Worm (Caenorhabditis elegans) whole organism, young adult: ENCODE data around the gene ptc-1.

Source experiments
- F23B12.7 ChIP-seq: sonication (generic microtip); optimal IDR thresholded peaks from 2 replicates; lab custom pipeline; 2017; ENCODE audit warnings: missing genetic modification characterization, mild to moderate bottlenecking, missing compliant biosample characterization, antibody characterized with exemption, moderate library complexity; ENCODE audit not compliant: insufficient read depth
- F55B11.4 ChIP-seq: sonication (generic microtip); optimal IDR thresholded peaks from 2 replicates; lab custom pipeline; 2016; ENCODE audit warnings: missing compliant biosample characterization, missing genetic modification characterization, borderline replicate concordance; ENCODE audit not compliant: insufficient read depth
- T07F8.4 ChIP-seq: sonication (generic microtip); optimal IDR thresholded peaks from 2 replicates; lab custom pipeline; 2016; ENCODE audit warnings: mild to moderate bottlenecking, missing genetic modification characterization, moderate library complexity, missing compliant biosample characterization
- Y67H2A.10 ChIP-seq: fragments of 200-800 bp; sonication (Bioruptor generic); conservative IDR thresholded peaks from 2 replicates; pipeline ENCODE4 v1.3.6; 2022; ENCODE audit warnings: missing genetic modification reagents, missing genetic modification characterization, missing compliant biosample characterization
- Y79H2A.3 ChIP-seq: fragments of 200-800 bp; sonication (Bioruptor generic); conservative IDR thresholded peaks from 2 replicates; pipeline ENCODE4 v1.3.6; 2022; ENCODE audit warnings: missing genetic modification reagents, missing genetic modification characterization, missing compliant biosample characterization
- athp-1 ChIP-seq: sonication (generic microtip); optimal IDR thresholded peaks from 2 replicates; lab custom pipeline; 2017; ENCODE audit warnings: mild to moderate bottlenecking, missing genetic modification characterization, missing compliant biosample characterization
- attf-5 ChIP-seq: fragments of 200-800 bp; sonication (Bioruptor generic); optimal IDR thresholded peaks from 2 replicates; lab custom pipeline; 2018; ENCODE audit warnings: mild to moderate bottlenecking, missing genetic modification characterization, missing compliant biosample characterization
- cebp-1 ChIP-seq, 2 experiments: fragments of 200-800 bp in 1 of 2; sonication (Bioruptor generic) in 1 of 2; sonication (generic microtip) in 1 of 2; IDR thresholded peaks in 1 of 2; optimal IDR thresholded peaks in 1 of 2; 2 replicates each; pipeline versions ENCODE4 v1.3.6 to Lab custom; 2017 to 2022; ENCODE audit warnings: missing compliant biosample characterization in 2 of 2, missing genetic modification characterization in 2 of 2, mild to moderate bottlenecking in 1 of 2, missing genetic modification reagents in 1 of 2, moderate library complexity in 1 of 2
- cebp-2 ChIP-seq: fragments of 200-800 bp; sonication (Bioruptor generic); IDR thresholded peaks from 2 replicates; pipeline ENCODE4 v1.3.6; 2022; ENCODE audit warnings: missing genetic modification characterization, missing compliant biosample characterization
- ceh-79 ChIP-seq: sonication (generic microtip); optimal IDR thresholded peaks from 2 replicates; lab custom pipeline; 2017; ENCODE audit warnings: mild to moderate bottlenecking, missing genetic modification characterization, missing compliant biosample characterization
- egl-18 ChIP-seq: fragments of 200-800 bp; sonication (Bioruptor generic); IDR thresholded peaks from 2 replicates; pipeline ENCODE4 v1.3.6; 2022; ENCODE audit warnings: missing genetic modification reagents, missing genetic modification characterization, missing compliant biosample characterization
- ekl-4 ChIP-seq: fragments of 200-800 bp; sonication (Bioruptor generic); IDR thresholded peaks from 2 replicates; pipeline ENCODE4 v1.3.6; 2022; ENCODE audit warnings: missing genetic modification reagents, missing genetic modification characterization, missing compliant biosample characterization
- fkh-3 ChIP-seq: sonication (generic microtip); optimal IDR thresholded peaks from 2 replicates; lab custom pipeline; 2016; ENCODE audit warnings: mild to moderate bottlenecking, missing genetic modification characterization, missing compliant biosample characterization
- him-1 ChIP-seq: sonication (generic microtip); optimal IDR thresholded peaks from 2 replicates; lab custom pipeline; 2016; ENCODE audit warnings: missing genotype, missing genetic modification reagents, missing genetic modification characterization, missing compliant biosample characterization
- hlh-12 ChIP-seq: sonication (generic microtip); optimal IDR thresholded peaks from 2 replicates; lab custom pipeline; 2016; ENCODE audit warnings: missing genetic modification characterization, missing compliant biosample characterization
- hlh-26 ChIP-seq: fragments of 200-800 bp; sonication (Bioruptor generic); conservative IDR thresholded peaks from 2 replicates; pipeline ENCODE4 v1.3.6; 2022; ENCODE audit warnings: missing genetic modification reagents, missing genetic modification characterization, missing compliant biosample characterization
- lag-1 ChIP-seq: fragments of 200-800 bp; sonication (Bioruptor generic); IDR thresholded peaks from 2 replicates; pipeline ENCODE4 v1.3.6; 2022; ENCODE audit warnings: missing genetic modification reagents, missing genetic modification characterization, missing compliant biosample characterization
- lin-35 ChIP-seq, 3 experiments: fragments of 150-350 bp in 2 of 3; sonication (generic microtip) in 1 of 3; optimal IDR thresholded peaks; 2 replicates each; lab custom pipeline; 2014 to 2018; ENCODE audit warnings: missing biosample characterization in 3 of 3, missing genetic modification characterization in 3 of 3, missing genetic modification reagents in 3 of 3
- lsl-1 ChIP-seq: fragments of 200-800 bp; sonication (Bioruptor generic); optimal IDR thresholded peaks from 2 replicates; lab custom pipeline; 2018; ENCODE audit warnings: mild to moderate bottlenecking, missing genetic modification characterization, moderate library complexity, missing compliant biosample characterization
- madf-3 ChIP-seq: fragments of 200-800 bp; sonication (Bioruptor generic); IDR thresholded peaks from 2 replicates; pipeline ENCODE4 v1.3.6; 2022; ENCODE audit warnings: missing genetic modification reagents, missing genetic modification characterization, missing compliant biosample characterization
- madf-6 ChIP-seq: fragments of 200-800 bp; sonication (Bioruptor generic); IDR thresholded peaks from 2 replicates; pipeline ENCODE4 v1.3.6; 2022; ENCODE audit warnings: missing genetic modification reagents, missing genetic modification characterization, missing compliant biosample characterization
- mcd-1 ChIP-seq: fragments of 200-800 bp; sonication (Bioruptor generic); IDR thresholded peaks from 2 replicates; pipeline ENCODE4 v1.3.6; 2022; ENCODE audit warnings: missing genetic modification reagents, missing genetic modification characterization, missing compliant biosample characterization
- mel-28 ChIP-seq: sonication (generic microtip); optimal IDR thresholded peaks from 2 replicates; lab custom pipeline; 2016; ENCODE audit warnings: borderline replicate concordance, mild to moderate bottlenecking, missing genetic modification characterization, missing compliant biosample characterization
- nfya-2 ChIP-seq: fragments of 200-800 bp; sonication (Bioruptor generic); IDR thresholded peaks from 2 replicates; pipeline ENCODE4 v1.3.6; 2022; ENCODE audit warnings: missing genetic modification reagents, missing genetic modification characterization, missing compliant biosample characterization
- repo-1 ChIP-seq: sonication (generic microtip); optimal IDR thresholded peaks from 2 replicates; lab custom pipeline; 2017; ENCODE audit warnings: mild to moderate bottlenecking, missing genetic modification characterization, missing compliant biosample characterization
- rpc-1 ChIP-seq, 2 experiments: fragments of 150-350 bp in 1 of 2; sonication (generic microtip) in 1 of 2; optimal IDR thresholded peaks; 2 replicates each; lab custom pipeline; 2014 to 2018; ENCODE audit warnings: missing biosample characterization in 1 of 2, missing genetic modification characterization in 1 of 2, missing genetic modification reagents in 1 of 2, missing genotype in 1 of 2
- sea-2 ChIP-seq: fragments of 200-800 bp; sonication (Bioruptor generic); IDR thresholded peaks from 2 replicates; pipeline ENCODE4 v1.3.6; 2022; ENCODE audit warnings: missing genetic modification characterization, missing compliant biosample characterization
- snpc-3.4 ChIP-seq: sonication (generic microtip); optimal IDR thresholded peaks from 2 replicates; lab custom pipeline; 2017; ENCODE audit warnings: missing genetic modification characterization, mild to moderate bottlenecking, missing compliant biosample characterization, antibody characterized with exemption, moderate library complexity, missing genotype, missing genetic modification reagents
- sptf-2 ChIP-seq: fragments of 200-800 bp; sonication (Bioruptor generic); optimal IDR thresholded peaks from 2 replicates; lab custom pipeline; 2018; ENCODE audit warnings: mild to moderate bottlenecking, missing genetic modification characterization, missing compliant biosample characterization
- tlf-1 ChIP-seq: fragments of 200-800 bp; sonication (Bioruptor generic); optimal IDR thresholded peaks from 2 replicates; lab custom pipeline; 2018; ENCODE audit warnings: mild to moderate bottlenecking, missing genetic modification characterization, missing compliant biosample characterization
- unc-62 ChIP-seq: fragments of 150-350 bp; optimal IDR thresholded peaks from 2 replicates; lab custom pipeline; 2014; ENCODE audit warnings: missing biosample characterization, missing genetic modification reagents, missing genetic modification characterization
- ztf-18 ChIP-seq: sonication (generic microtip); optimal IDR thresholded peaks from 2 replicates; lab custom pipeline; 2016; ENCODE audit warnings: missing genotype, mild to moderate bottlenecking, missing genetic modification characterization, missing compliant biosample characterization
- ztf-22 ChIP-seq: fragments of 200-800 bp; sonication (Bioruptor generic); optimal IDR thresholded peaks from 2 replicates; lab custom pipeline; 2018; ENCODE audit warnings: mild to moderate bottlenecking, missing genetic modification characterization, moderate library complexity, missing compliant biosample characterization
- ztf-25 ChIP-seq: fragments of 200-800 bp; sonication (Bioruptor generic); IDR thresholded peaks from 2 replicates; pipeline ENCODE4 v1.3.6; 2022; ENCODE audit warnings: missing genetic modification reagents, missing genetic modification characterization, missing compliant biosample characterization

Gene ptc-1

ce11 chrII:7928600-7928999, 35.6 kb downstream of the ptc-1 start, which contains the start of gene spv-1:
Gene spv-1 (minus strand): TSS chrII:7928700.
- TF ChIP-seq rpc-1 (optimal IDR thresholded peaks at IDR 0.05; lab: Kevin White, UChicago) (no peak), rpc-1 (tag; optimal IDR thresholded peaks at IDR 0.05; lab: Kevin White, UChicago) (no peak), unc-62 (no peak), tlf-1 (GFP tag; lab: Kevin White, UChicago) (no peak), cebp-1 (GFP tag; IDR thresholded peaks at IDR 0.05; lab: Robert Waterston, UW) (no peak), cebp-1 (tag; optimal IDR thresholded peaks at IDR 0.05; lab: Kevin White, UChicago) (no peak), nfya-2 (no peak), hlh-26 (no peak), him-1 (tag; lab: Kevin White, UChicago) (no peak), athp-1 (tag; lab: Kevin White, UChicago) (no peak), Y67H2A.10 (GFP tag; lab: Robert Waterston, UW) (no peak), madf-3 (GFP tag; lab: Robert Waterston, UW) (no peak), F55B11.4 (tag; lab: Kevin White, UChicago) (no peak), T07F8.4 (no peak), sea-2 (GFP tag; lab: Robert Waterston, UW) (no peak), mel-28 (tag; lab: Kevin White, UChicago) (no peak), ekl-4 (GFP tag; lab: Robert Waterston, UW) (no peak), egl-18 (GFP tag; lab: Robert Waterston, UW) (no peak)

- no peak for TF ChIP-seq madf-3 (GFP tag; lab: Robert Waterston, UW)
- TF ChIP-seq repo-1 (tag; lab: Kevin White, UChicago) = no peak
- TF ChIP-seq mcd-1 (GFP tag; lab: Robert Waterston, UW) = no peak
- no peak for TF ChIP-seq fkh-3 (tag; lab: Kevin White, UChicago)
- TF ChIP-seq hlh-12 = no peak
These were observed 37.6 kb downstream of the ptc-1 start for ce11 chrII:7930671-7931070.

- TF ChIP-seq cebp-2 (GFP tag; lab: Robert Waterston, UW) = no peak
- no peak for TF ChIP-seq ztf-18 (tag; lab: Kevin White, UChicago)
- no peak for TF ChIP-seq ceh-79 (tag; lab: Kevin White, UChicago)
- no peak for TF ChIP-seq F55B11.4 (tag; lab: Kevin White, UChicago)
- TF ChIP-seq lsl-1 (GFP tag; lab: Kevin White, UChicago) = no peak
- no peak for TF ChIP-seq ztf-22 (GFP tag; lab: Kevin White, UChicago)
- TF ChIP-seq hlh-26 = no peak
- no peak for TF ChIP-seq T07F8.4
- TF ChIP-seq F23B12.7 (tag; lab: Kevin White, UChicago) = no peak
- TF ChIP-seq lag-1 (GFP tag; lab: Robert Waterston, UW) = no peak
- TF ChIP-seq sptf-2 = no peak
- no peak for TF ChIP-seq Y79H2A.3 (GFP tag; lab: Robert Waterston, UW)
- no peak for TF ChIP-seq snpc-3.4 (tag; lab: Kevin White, UChicago)
- no peak for TF ChIP-seq attf-5 (GFP tag; lab: Kevin White, UChicago)
- TF ChIP-seq madf-6 (GFP tag; lab: Robert Waterston, UW) = no peak
- TF ChIP-seq ztf-25 (GFP tag; lab: Robert Waterston, UW) = no peak
- no peak for TF ChIP-seq lin-35 (GFP tag; optimal IDR thresholded peaks at IDR 0.05; lab: Kevin White, UChicago)
These were observed 42.6 kb downstream of the ptc-1 start for ce11 chrII:7935622-7936021.
